Worm (Caenorhabditis elegans) whole organism, L3 larva: ENCODE data around the gene W03F9.2.

Source experiments
- ceh-28 ChIP-seq: fragments of 150-350 bp; optimal IDR thresholded peaks from 2 replicates; lab custom pipeline; 2014; ENCODE audit warnings: missing biosample characterization, missing genetic modification reagents, missing genetic modification characterization
- eor-1 ChIP-seq, 2 experiments: fragments of 150-350 bp; optimal IDR thresholded peaks; 2 replicates each; lab custom pipeline; 2014 to 2018; ENCODE audit warnings: missing biosample characterization in 2 of 2, missing genetic modification characterization in 2 of 2
- fkh-10 ChIP-seq: sonication (generic microtip); optimal IDR thresholded peaks from 2 replicates; lab custom pipeline; 2017; ENCODE audit warnings: missing biosample characterization, missing genetic modification reagents, missing genetic modification characterization
- mdl-1 ChIP-seq: fragments of 150-350 bp; optimal IDR thresholded peaks from 2 replicates; lab custom pipeline; 2014; ENCODE audit warnings: missing biosample characterization, missing genetic modification characterization
- ztf-11 ChIP-seq: fragments of 150-350 bp; optimal IDR thresholded peaks from 2 replicates; lab custom pipeline; 2014; ENCODE audit warnings: missing biosample characterization, missing genetic modification characterization

DNA sequence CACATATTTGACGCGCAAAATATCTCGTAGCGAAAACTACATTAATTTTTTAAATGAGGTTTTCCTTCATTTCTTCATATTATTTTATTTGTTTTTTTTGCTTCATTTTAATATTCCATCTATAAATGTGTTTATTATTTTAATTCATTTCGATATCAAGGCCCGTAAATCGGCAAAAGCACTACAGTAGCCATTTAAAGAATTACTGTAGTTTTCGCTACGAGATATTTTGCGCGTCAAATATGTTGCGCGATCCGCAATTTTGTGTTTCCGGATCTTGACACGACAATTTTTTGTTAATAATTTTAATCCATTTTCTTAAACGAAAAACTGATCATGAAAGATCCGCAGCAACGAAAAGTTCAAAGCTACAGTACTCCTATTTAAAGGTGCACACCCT lies 25.7 kb downstream of the W03F9.2 start:
- TF ChIP-seq eor-1 (tag; optimal IDR thresholded peaks at IDR 0.05; lab: Kevin White, UChicago), result no peak
- TF ChIP-seq ceh-28, result no peak
- TF ChIP-seq fkh-10 (GFP tag; lab: Kevin White, UChicago), result no peak
- TF ChIP-seq mdl-1, result no peak
- no peak for TF ChIP-seq ztf-11 (tag; lab: Kevin White, UChicago)
